Fruit fly (Drosophila melanogaster) Kc167 (cell line): ENCODE data around the gene CG10237.

ENCODE experiments used
- Myc ChIP-seq: fragments of >200 bp; optimal IDR thresholded peaks from 2 replicates; lab custom pipeline; 2017; ENCODE audit warnings: missing external identifiers
- Sin3A ChIP-seq: fragments of >200 bp; optimal IDR thresholded peaks from 2 replicates; lab custom pipeline; 2018; ENCODE audit warnings: missing external identifiers
- h ChIP-seq: fragments of >200 bp; optimal IDR thresholded peaks from 3 replicates; lab custom pipeline; 2018; ENCODE audit warnings: missing external identifiers
- insv ChIP-seq: fragments of >200 bp; optimal IDR thresholded peaks from 3 replicates; lab custom pipeline; 2018; ENCODE audit warnings: missing external identifiers
- psq ChIP-seq: fragments of >200 bp; optimal IDR thresholded peaks from 2 replicates; lab custom pipeline; 2017; ENCODE audit warnings: missing external identifiers

- no peak for TF ChIP-seq psq
- no peak for TF ChIP-seq insv (lab: Kevin White, UChicago)
- TF ChIP-seq Sin3A (lab: Kevin White, UChicago): no peak
- TF ChIP-seq h: no peak
- TF ChIP-seq Myc (lab: Kevin White, UChicago): no peak
Observed at dm6 chr2L:19472256-19472655, 29.7 kb upstream of the CG10237 start.
